Fruit fly (Drosophila melanogaster) whole organism, embryonic: ENCODE measurements around the gene CG31827.
A peak's percentile ranks its signal among the peaks of the same experiment; 100 is the strongest.

Experiments
- CG10654 ChIP-seq: fragments of 200-800 bp; sonication (Bioruptor generic); optimal IDR thresholded peaks from 2 replicates; lab custom pipeline; 2016; ENCODE audit warnings: missing biosample characterization, missing genetic modification characterization
- CG13296 ChIP-seq: fragments of 200-800 bp; sonication (Bioruptor generic); optimal IDR thresholded peaks from 3 replicates; lab custom pipeline; 2018; ENCODE audit warnings: missing biosample characterization, mild to moderate bottlenecking, missing genetic modification characterization
- CG14860 ChIP-seq: fragments of 200-800 bp; sonication (Bioruptor generic); IDR thresholded peaks from 3 replicates; pipeline ENCODE4 v1.3.6; 2022; ENCODE audit warnings: missing biosample characterization, missing genetic modification characterization; ENCODE audit not compliant: partially characterized antibody
- CG14965 ChIP-seq: fragments of 200-800 bp; sonication (Bioruptor generic); optimal IDR thresholded peaks from 2 replicates; lab custom pipeline; 2016; ENCODE audit warnings: missing biosample characterization, missing genetic modification characterization, borderline replicate concordance
- CG15011 ChIP-seq: fragments of 200-800 bp; sonication (Bioruptor generic); optimal IDR thresholded peaks from 3 replicates; lab custom pipeline; 2018; ENCODE audit warnings: missing biosample characterization, mild to moderate bottlenecking, missing genetic modification characterization
- CG1603 ChIP-seq: fragments of 200-800 bp; sonication (Bioruptor generic); optimal IDR thresholded peaks from 2 replicates; lab custom pipeline; 2019; ENCODE audit warnings: missing biosample characterization, mild to moderate bottlenecking, missing genetic modification characterization, moderate library complexity
- CG16813 ChIP-seq: fragments of 200-800 bp; sonication (Bioruptor generic); IDR thresholded peaks from 3 replicates; pipeline ENCODE4 v1.3.6; 2022; ENCODE audit warnings: missing biosample characterization, missing genetic modification characterization; ENCODE audit not compliant: partially characterized antibody
- CG17802 ChIP-seq: fragments of 200-800 bp; sonication (Bioruptor generic); optimal IDR thresholded peaks from 2 replicates; lab custom pipeline; 2018; ENCODE audit warnings: missing biosample characterization, mild to moderate bottlenecking, missing genetic modification characterization, moderate library complexity
- CG1832 ChIP-seq: fragments of 200-800 bp; sonication (Bioruptor generic); optimal IDR thresholded peaks from 2 replicates; lab custom pipeline; 2017; ENCODE audit warnings: missing biosample characterization, mild to moderate bottlenecking, missing genetic modification characterization, inconsistent platforms
- CG2678 ChIP-seq: fragments of 200-800 bp; sonication (Bioruptor generic); optimal IDR thresholded peaks from 3 replicates; lab custom pipeline; 2019; ENCODE audit warnings: missing biosample characterization, mild to moderate bottlenecking, missing genetic modification characterization, moderate library complexity
- CG3281 ChIP-seq: fragments of 200-800 bp; sonication (Bioruptor generic); optimal IDR thresholded peaks from 3 replicates; lab custom pipeline; 2017; ENCODE audit warnings: missing biosample characterization, mild to moderate bottlenecking, missing genetic modification characterization
- CG3407 ChIP-seq: fragments of 200-800 bp; sonication (Bioruptor generic); optimal IDR thresholded peaks from 2 replicates; lab custom pipeline; 2018; ENCODE audit warnings: missing biosample characterization, mild to moderate bottlenecking, missing genetic modification characterization
- CG4820 ChIP-seq: fragments of 200-800 bp; sonication (Bioruptor generic); optimal IDR thresholded peaks from 3 replicates; lab custom pipeline; 2016; ENCODE audit warnings: missing biosample characterization, missing genetic modification characterization
- CG6254 ChIP-seq: fragments of 200-800 bp; sonication (Bioruptor generic); optimal IDR thresholded peaks from 3 replicates; lab custom pipeline; 2017; ENCODE audit warnings: mild to moderate bottlenecking, missing biosample characterization, missing genetic modification reagents, missing genetic modification characterization
- CG6854 ChIP-seq: fragments of 200-800 bp; sonication (Bioruptor generic); optimal IDR thresholded peaks from 3 replicates; lab custom pipeline; 2017; ENCODE audit warnings: missing biosample characterization, mild to moderate bottlenecking, missing genetic modification characterization
- CG7271 ChIP-seq: fragments of 200-800 bp; sonication (Bioruptor generic); optimal IDR thresholded peaks from 2 replicates; lab custom pipeline; 2018; ENCODE audit warnings: missing biosample characterization, mild to moderate bottlenecking, missing genetic modification characterization, moderate library complexity
- CG9727 ChIP-seq: fragments of 200-800 bp; sonication (Bioruptor generic); optimal IDR thresholded peaks from 3 replicates; lab custom pipeline; 2017; ENCODE audit warnings: missing biosample characterization, mild to moderate bottlenecking, missing genetic modification characterization
- CG9876 ChIP-seq: fragments of 200-800 bp; sonication (Bioruptor generic); optimal IDR thresholded peaks from 2 replicates; lab custom pipeline; 2016; ENCODE audit warnings: missing biosample characterization, missing genetic modification characterization
- CHES-1-like ChIP-seq: fragments of 200-800 bp; sonication (Bioruptor generic); optimal IDR thresholded peaks from 2 replicates; lab custom pipeline; 2016; ENCODE audit warnings: missing biosample characterization, missing genetic modification characterization
- Dad ChIP-seq: fragments of 200-800 bp; sonication (Bioruptor generic); optimal IDR thresholded peaks from 3 replicates; lab custom pipeline; 2016; ENCODE audit warnings: missing biosample characterization, missing genetic modification characterization
- Dbx ChIP-seq: fragments of 200-800 bp; sonication (Bioruptor generic); IDR thresholded peaks from 3 replicates; pipeline ENCODE4 v1.3.6; 2022; ENCODE audit warnings: missing biosample characterization, missing genetic modification characterization
- Dfd ChIP-seq, 2 experiments: fragments of >200 bp; optimal IDR thresholded peaks; 2 replicates each; lab custom pipeline; 2017; ENCODE audit warnings: missing biosample characterization in 2 of 2, missing genetic modification characterization in 2 of 2
- ERR ChIP-seq: fragments of 200-800 bp; sonication (Bioruptor generic); optimal IDR thresholded peaks from 2 replicates; lab custom pipeline; 2016; ENCODE audit warnings: missing biosample characterization, missing genetic modification characterization
- H2.0 ChIP-seq: fragments of 200-800 bp; sonication (Bioruptor generic); IDR thresholded peaks from 2 replicates; pipeline ENCODE4 v1.3.6; 2022; ENCODE audit warnings: missing biosample characterization, missing genetic modification characterization
- Poxn ChIP-seq: fragments of 200-800 bp; sonication (Bioruptor generic); IDR thresholded peaks from 2 replicates; pipeline ENCODE4 v1.3.6; 2022; ENCODE audit warnings: missing biosample characterization, missing genetic modification characterization
- Six4 ChIP-seq: fragments of 200-800 bp; sonication (Bioruptor generic); optimal IDR thresholded peaks from 2 replicates; lab custom pipeline; 2016; ENCODE audit warnings: missing biosample characterization, missing genetic modification characterization
- Ssrp ChIP-seq: fragments of 200-800 bp; sonication (Bioruptor generic); optimal IDR thresholded peaks from 2 replicates; lab custom pipeline; 2018; ENCODE audit warnings: missing biosample characterization, mild to moderate bottlenecking, missing genetic modification characterization, moderate library complexity
- Xrp1 ChIP-seq: fragments of 200-800 bp; sonication (Bioruptor generic); IDR thresholded peaks from 2 replicates; pipeline ENCODE4 v1.3.6; 2022; ENCODE audit warnings: missing biosample characterization, missing genetic modification characterization
- YL-1 ChIP-seq: fragments of 200-800 bp; sonication (Bioruptor generic); optimal IDR thresholded peaks from 3 replicates; lab custom pipeline; 2017; ENCODE audit warnings: missing biosample characterization, mild to moderate bottlenecking, missing genetic modification characterization
- ab ChIP-seq: fragments of 200-800 bp; sonication (Bioruptor generic); optimal IDR thresholded peaks from 2 replicates; lab custom pipeline; 2016; ENCODE audit warnings: missing biosample characterization, missing genetic modification characterization
- al ChIP-seq: fragments of 200-800 bp; sonication (Bioruptor generic); IDR thresholded peaks from 2 replicates; pipeline ENCODE4 v1.3.6; 2022; ENCODE audit warnings: missing biosample characterization, missing genetic modification characterization
- amos ChIP-seq: fragments of 200-800 bp; sonication (Bioruptor generic); IDR thresholded peaks from 2 replicates; pipeline ENCODE4 v1.3.6; 2022; ENCODE audit warnings: missing biosample characterization, missing genetic modification characterization; ENCODE audit not compliant: partially characterized antibody
- aop ChIP-seq: fragments of 200-800 bp; sonication (Bioruptor generic); IDR thresholded peaks from 2 replicates; pipeline ENCODE4 v1.3.6; 2022; ENCODE audit warnings: missing biosample characterization, missing genetic modification characterization
- ato ChIP-seq: fragments of 200-800 bp; sonication (Bioruptor generic); IDR thresholded peaks from 2 replicates; pipeline ENCODE4 v1.3.6; 2022; ENCODE audit warnings: missing biosample characterization, missing genetic modification characterization; ENCODE audit not compliant: partially characterized antibody
- bab2 ChIP-seq: fragments of 200-800 bp; sonication (Bioruptor generic); optimal IDR thresholded peaks from 2 replicates; lab custom pipeline; 2016; ENCODE audit warnings: missing biosample characterization, missing genetic modification characterization
- dan ChIP-seq: fragments of 200-800 bp; sonication (Bioruptor generic); IDR thresholded peaks from 2 replicates; pipeline ENCODE4 v1.3.6; 2022; ENCODE audit warnings: missing biosample characterization, missing genetic modification characterization
- gsb ChIP-seq: fragments of 200-800 bp; sonication (Bioruptor generic); IDR thresholded peaks from 2 replicates; pipeline ENCODE4 v1.3.6; 2022; ENCODE audit warnings: missing biosample characterization, missing genetic modification characterization
- hb ChIP-seq: fragments of 200-800 bp; sonication (Bioruptor generic); IDR thresholded peaks from 3 replicates; pipeline ENCODE4 v1.3.6; 2022; ENCODE audit warnings: missing biosample characterization, missing genetic modification characterization; ENCODE audit not compliant: partially characterized antibody
- insv ChIP-seq, 2 experiments: fragments of 200-800 bp; sonication (Bioruptor generic); optimal IDR thresholded peaks; 3 replicates each; lab custom pipeline; 2016 to 2018; ENCODE audit warnings: missing biosample characterization in 2 of 2, missing genetic modification characterization in 2 of 2
- lab ChIP-seq: fragments of 200-800 bp; sonication (Bioruptor generic); optimal IDR thresholded peaks from 3 replicates; lab custom pipeline; 2017; ENCODE audit warnings: missing biosample characterization, missing genetic modification characterization, mild to moderate bottlenecking, moderate library complexity, missing genetic modification reagents
- luna ChIP-seq: fragments of 200-800 bp; sonication (Bioruptor generic); optimal IDR thresholded peaks from 2 replicates; lab custom pipeline; 2016; ENCODE audit warnings: missing biosample characterization, missing genetic modification characterization
- maf-S ChIP-seq: fragments of 200-800 bp; sonication (Bioruptor generic); optimal IDR thresholded peaks from 2 replicates; lab custom pipeline; 2016; ENCODE audit warnings: missing biosample characterization, missing genetic modification characterization
- pzg ChIP-seq: fragments of 200-800 bp; sonication (Bioruptor generic); optimal IDR thresholded peaks from 3 replicates; lab custom pipeline; 2018; ENCODE audit warnings: missing biosample characterization, mild to moderate bottlenecking, missing genetic modification characterization, moderate library complexity
- rib ChIP-seq: fragments of 200-800 bp; sonication (Bioruptor generic); IDR thresholded peaks from 2 replicates; pipeline ENCODE4 v1.3.6; 2022; ENCODE audit warnings: missing biosample characterization, missing genetic modification characterization
- sens ChIP-seq: fragments of 200-800 bp; sonication (Bioruptor generic); peaks from one replicate; lab custom pipeline; 2016; ENCODE audit warnings: missing biosample characterization, missing genetic modification characterization
- slbo ChIP-seq: fragments of 200-800 bp; sonication (Bioruptor generic); IDR thresholded peaks from 2 replicates; pipeline ENCODE4 v1.3.6; 2022; ENCODE audit warnings: missing biosample characterization, missing genetic modification characterization
- unpg ChIP-seq: fragments of 200-800 bp; sonication (Bioruptor generic); optimal IDR thresholded peaks from 3 replicates; lab custom pipeline; 2018; ENCODE audit warnings: missing biosample characterization, mild to moderate bottlenecking, missing genetic modification characterization, moderate library complexity
- zen2 ChIP-seq: fragments of 200-800 bp; sonication (Bioruptor generic); IDR thresholded peaks from 3 replicates; pipeline ENCODE4 v1.3.6; 2022; ENCODE audit warnings: missing biosample characterization, missing genetic modification characterization; ENCODE audit not compliant: partially characterized antibody

CG31827 gene

DNA sequence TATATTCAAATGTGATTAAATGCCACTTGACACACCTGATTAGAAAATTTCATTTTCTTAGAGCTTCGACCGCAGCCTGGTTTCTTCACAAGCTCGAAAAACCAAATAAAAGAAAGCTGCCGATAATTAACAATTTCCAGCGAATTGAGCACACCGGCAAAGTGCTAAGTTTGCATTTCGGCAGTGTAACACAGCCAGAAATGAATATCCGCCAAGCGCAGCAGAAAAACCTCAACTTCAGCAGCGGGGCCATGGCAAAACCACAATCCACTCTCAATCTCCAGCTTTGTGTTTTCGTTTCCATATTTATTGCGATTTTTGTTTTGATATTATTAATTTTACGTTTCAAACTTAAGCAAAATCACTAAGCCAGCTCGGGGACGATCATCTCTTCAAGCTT is 44.3 kb downstream of the CG31827 start:
- TF ChIP-seq ERR (GFP tag; lab: Kevin White, UChicago) (no peak), dan (GFP tag; lab: Robert Waterston, UW) (no peak), ab (GFP tag; lab: Kevin White, UChicago) (no peak), sens (peak; percentile 36), rib (GFP tag; lab: Robert Waterston, UW) (0 out of 2 replicates have a peak, but pooled peaks have one; percentile 37), zen2 (GFP tag; lab: Robert Waterston, UW) (no peak), CG1603 (tag; lab: Kevin White, UChicago) (no peak), CG10654 (no peak), CG9876 (no peak), slbo (GFP tag; lab: Robert Waterston, UW) (no peak), Poxn (no peak), Six4 (GFP tag; lab: Kevin White, UChicago) (no peak)
- TF ChIP-seq, all 482 proteins: peak for 2

DNA sequence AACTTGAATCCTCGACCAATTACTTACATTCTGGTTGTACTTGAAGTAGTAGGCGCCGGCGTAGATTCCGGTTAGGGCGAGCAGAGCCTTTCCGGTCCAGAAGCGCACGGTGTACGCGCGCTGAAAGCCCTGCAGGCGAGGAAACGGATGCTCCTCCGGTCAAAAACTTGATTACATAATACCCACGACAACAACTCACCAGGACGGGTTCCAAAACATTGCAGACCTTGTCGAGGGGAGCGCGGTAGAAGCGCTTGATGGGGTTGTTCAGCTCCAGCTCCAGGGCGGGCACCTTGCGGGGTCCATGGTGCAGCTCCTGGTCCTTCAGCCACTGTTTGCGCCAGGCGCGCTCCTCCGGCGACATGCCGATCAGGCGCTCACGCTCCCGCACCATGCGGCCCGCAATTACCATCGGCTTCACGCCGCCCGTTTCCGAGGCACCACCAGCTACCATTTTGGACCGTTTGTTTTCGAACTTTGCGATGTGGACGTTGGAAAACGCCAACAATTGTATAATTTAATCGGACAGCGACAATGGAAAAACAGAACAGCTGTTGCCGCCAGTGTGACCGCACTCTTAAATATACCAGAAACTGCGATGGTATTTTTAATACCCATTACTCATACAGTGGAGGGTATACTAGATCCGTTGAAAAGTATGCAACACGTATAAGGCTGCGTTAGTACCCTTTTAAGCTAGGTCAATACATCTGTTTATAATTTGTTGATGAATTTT is 45.7 kb downstream of the CG31827 start, which contains the start of gene ND-B17:
TSS of gene ND-B17 (minus strand) at position 556 of the 736 bp plus-strand sequence.
- TF ChIP-seq YL-1 (GFP tag; lab: Kevin White, UChicago) (peak; percentile 50), unpg (GFP tag; lab: Kevin White, UChicago) (no peak), Xrp1 (GFP tag; lab: Robert Waterston, UW) (peak; percentile 65), ato (GFP tag; lab: Robert Waterston, UW) (0 out of 2 replicates have a peak, but pooled peaks have one; percentile 7), insv (GFP tag; optimal IDR thresholded peaks at IDR 0.05; lab: Kevin White, UChicago) (no peak), CG9727 (GFP tag; lab: Kevin White, UChicago) (no peak), aop (GFP tag; lab: Robert Waterston, UW) (no peak), bab2 (GFP tag; lab: Kevin White, UChicago) (peak; percentile 56), gsb (no peak), dan (GFP tag; lab: Robert Waterston, UW) (no peak), CG13296 (no peak), maf-S (no peak), pzg (peak; percentile 76), CG16813 (GFP tag; lab: Robert Waterston, UW) (0 out of 3 replicates have a peak, but pooled peaks have one; percentile 23), hb (GFP tag; lab: Robert Waterston, UW) (no peak), CG3407 (GFP tag; lab: Kevin White, UChicago) (peak; percentile 19), CG2678 (tag; lab: Kevin White, UChicago) (no peak), CG14965 (GFP tag; lab: Kevin White, UChicago) (no peak), CG17802 (tag; lab: Kevin White, UChicago) (no peak), CG6854 (GFP tag; lab: Kevin White, UChicago) (no peak), H2.0 (GFP tag; lab: Robert Waterston, UW) (peak; percentile 65), CG1832 (GFP tag; lab: Kevin White, UChicago) (no peak), CG4820 (GFP tag; lab: Kevin White, UChicago) (no peak), Dbx (GFP tag; lab: Robert Waterston, UW) (peak; percentile 38; the same call in 1 of the 3 replicates), CG15011 (GFP tag; lab: Kevin White, UChicago) (no peak), CG10654 (no peak), amos (GFP tag; lab: Robert Waterston, UW) (0 out of 2 replicates have a peak, but pooled peaks have one; percentile 10), CG3281 (no peak), lab (GFP tag; lab: Kevin White, UChicago) (no peak), al (GFP tag; lab: Robert Waterston, UW) (peak; percentile 68), Dad (GFP tag; lab: Kevin White, UChicago) (no peak), luna (GFP tag; lab: Kevin White, UChicago) (no peak), Dfd (GFP tag; optimal IDR thresholded peaks at IDR 0.05; lab: Kevin White, UChicago) (no peak), Ssrp (no peak), CG7271 (tag; lab: Kevin White, UChicago) (no peak), CHES-1-like (GFP tag; lab: Kevin White, UChicago) (peak; percentile 66), CG14860 (GFP tag; lab: Robert Waterston, UW) (no peak), CG6254 (GFP tag; lab: Kevin White, UChicago) (no peak)
